Fruit fly (Drosophila melanogaster) S2 (cell line): ENCODE results near the gene CG14966.

ENCODE experiments used
- CG8478 ChIP-seq: fragments of >200 bp; optimal IDR thresholded peaks from 2 replicates; lab custom pipeline; 2018
- CTCF ChIP-seq, 2 experiments: fragments of >200 bp; optimal IDR thresholded peaks; 2 replicates each; lab custom pipeline; 2018

The CG14966 gene

DNA sequence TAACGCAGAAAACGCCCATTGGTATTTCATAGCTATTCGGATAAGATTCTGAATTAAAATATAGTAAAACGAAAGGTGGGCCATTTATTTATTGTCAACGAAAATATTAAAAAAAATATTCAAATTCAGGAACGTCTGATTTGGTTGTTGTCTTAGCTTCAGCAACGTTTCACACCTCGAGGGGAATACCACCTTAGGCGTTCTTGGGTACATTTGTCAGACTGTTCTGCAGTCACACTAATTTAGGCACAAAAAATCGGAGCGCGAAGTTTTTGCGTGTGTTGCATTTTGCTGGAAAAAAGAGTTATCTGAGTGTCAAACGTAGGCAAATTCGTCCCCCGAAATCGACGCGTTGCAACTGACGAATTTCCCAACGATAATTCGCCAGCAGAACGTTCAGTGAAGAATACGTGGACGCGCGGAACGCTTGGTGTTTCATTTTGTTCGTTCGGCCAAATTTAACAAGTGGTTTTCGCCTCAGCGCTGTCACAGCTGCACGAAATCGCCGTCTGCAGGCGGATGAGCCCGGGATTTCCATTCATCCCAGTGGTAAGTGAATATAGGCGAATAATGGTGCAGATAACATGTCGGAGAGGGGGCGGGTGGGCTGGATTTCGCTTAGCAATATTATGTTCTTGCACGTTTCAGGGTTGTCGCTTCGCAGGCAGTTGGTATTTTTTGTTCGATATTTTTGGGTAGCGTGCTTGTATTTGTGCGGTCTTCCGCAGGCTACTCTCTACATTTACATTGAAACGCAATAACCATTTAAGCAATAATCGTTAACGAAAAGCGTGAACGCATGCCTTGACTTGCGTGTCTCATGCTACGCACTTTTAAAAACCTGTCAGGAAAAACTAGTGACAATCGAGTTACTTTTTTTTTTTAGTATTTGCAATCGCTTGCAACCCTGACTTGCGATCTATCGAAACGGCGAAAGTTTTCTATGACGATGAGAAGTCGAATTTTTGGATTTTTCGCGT lies 27.6 kb upstream of the CG14966 start, which contains the start of gene Larp4B:
Larp4B (plus strand) TSS at position 99 of the 980 bp plus-strand sequence.
- TF ChIP-seq CTCF (optimal IDR thresholded peaks at IDR 0.05; lab: Kevin White, UChicago) (peak in 1 of 2 experiments; percentile 61), CG8478 (lab: Kevin White, UChicago) (no peak)

DNA sequence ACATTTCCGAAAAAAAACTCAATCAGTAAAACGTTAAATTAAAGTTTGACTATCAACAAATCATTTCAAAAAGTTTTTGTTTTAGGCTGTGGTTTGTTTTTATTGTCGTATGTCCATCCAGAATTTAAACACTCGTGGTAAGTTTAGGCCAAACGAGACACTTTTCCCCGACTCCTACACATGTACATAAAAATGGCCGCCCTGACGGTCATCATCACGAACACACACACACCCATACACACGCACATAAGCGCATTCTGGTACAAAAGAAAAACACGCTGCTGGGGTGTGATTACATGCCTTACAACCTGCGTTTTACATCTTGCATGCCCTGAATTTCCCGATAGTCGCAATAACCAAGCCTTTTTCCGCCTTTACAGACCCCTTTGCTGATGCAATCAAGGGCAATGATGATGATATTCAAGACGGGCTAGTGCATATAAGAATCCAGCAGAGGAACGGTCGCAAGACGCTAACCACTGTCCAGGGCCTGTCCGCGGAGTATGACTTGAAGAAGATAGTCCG lies 26.0 kb upstream of the CG14966 start:
- no peak for TF ChIP-seq CG8478 (lab: Kevin White, UChicago)
- no peak for TF ChIP-seq CTCF (optimal IDR thresholded peaks at IDR 0.05; lab: Kevin White, UChicago)

- TF ChIP-seq CG8478 (lab: Kevin White, UChicago) (no peak), CTCF (optimal IDR thresholded peaks at IDR 0.05; lab: Kevin White, UChicago) (no peak)
Observed at dm6 chr3L:3222643-3223389, 25.4 kb upstream of the CG14966 start, which contains the start of the genes RpL28 and eIF1. RpL28 (minus strand) TSS chr3L:3222960. eIF1 (plus strand) TSS chr3L:3223341.

DNA sequence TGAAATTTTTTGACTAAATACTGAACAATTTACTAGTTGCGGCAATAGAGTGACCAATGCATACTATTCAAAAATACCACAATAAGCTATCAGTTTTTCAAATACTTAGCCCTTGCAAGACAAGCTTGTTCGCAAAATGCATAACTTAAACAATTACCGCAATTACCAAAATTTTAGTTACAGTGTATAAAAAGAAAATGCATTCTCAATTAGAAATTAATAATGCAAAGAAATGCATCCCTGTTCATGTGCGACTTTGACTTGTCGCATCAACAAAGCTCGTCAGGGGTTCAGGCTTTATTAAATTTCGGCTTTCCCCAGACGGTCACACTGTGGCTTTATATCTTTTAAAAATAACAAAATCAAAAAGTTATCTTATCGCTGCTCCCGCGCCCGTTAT lies 21.4 kb upstream of the CG14966 start, which contains the start of the genes hob and nSMase:
hob (minus strand) TSS at position 62 of the 400 bp plus-strand sequence.
nSMase (plus strand) TSS at position 298 of the 400 bp plus-strand sequence.
- TF ChIP-seq CTCF (optimal IDR thresholded peaks at IDR 0.05; lab: Kevin White, UChicago), result no peak
- no peak for TF ChIP-seq CG8478 (lab: Kevin White, UChicago)

- no peak for TF ChIP-seq CTCF (optimal IDR thresholded peaks at IDR 0.05; lab: Kevin White, UChicago)
- TF ChIP-seq CG8478 (lab: Kevin White, UChicago), result no peak
Observed at dm6 chr3L:3208895-3209294, 11.5 kb upstream of the CG14966 start, which contains the start of the genes CG32269 and CG32270. CG32269 (minus strand) TSS chr3L:3208985. CG32270 (minus strand) TSS chr3L:3208985.

- no peak for TF ChIP-seq CTCF (optimal IDR thresholded peaks at IDR 0.05; lab: Kevin White, UChicago)
- TF ChIP-seq CG8478 (lab: Kevin White, UChicago), result no peak
Observed at dm6 chr3L:3206263-3206662, 8.8 kb upstream of the CG14966 start, which contains the start of gene CG33160. CG33160 (minus strand) TSS chr3L:3206363.

DNA sequence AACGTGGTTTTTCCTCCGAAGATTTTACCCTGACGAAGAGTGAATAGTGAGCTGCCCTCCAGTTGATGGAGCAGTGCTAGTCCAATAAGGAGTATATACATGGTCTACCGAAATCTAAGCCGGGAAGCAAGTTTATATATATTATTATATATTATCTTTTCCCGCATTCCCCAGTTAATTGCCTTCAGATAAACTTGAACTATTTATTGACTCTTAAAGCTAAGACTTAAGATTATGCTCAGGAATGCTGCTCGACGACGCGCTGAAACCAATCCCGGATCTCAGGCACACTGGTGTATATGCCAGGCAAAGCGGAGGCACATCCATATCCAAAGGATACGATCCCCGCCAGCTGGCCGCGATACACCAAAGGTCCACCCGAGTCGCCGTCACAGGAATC lies 7.9 kb upstream of the CG14966 start, which contains the start of gene CG32277:
CG32277 (minus strand) TSS at position 101 of the 400 bp plus-strand sequence.
- TF ChIP-seq CG8478 (lab: Kevin White, UChicago), result no peak
- TF ChIP-seq CTCF (optimal IDR thresholded peaks at IDR 0.05; lab: Kevin White, UChicago), result no peak

dm6 chr3L:3204348-3204747 lies 6.9 kb upstream of the CG14966 start, which contains the start of gene CG33159:
CG33159 (minus strand) TSS chr3L:3204448.
- no peak for TF ChIP-seq CG8478 (lab: Kevin White, UChicago)
- TF ChIP-seq CTCF (optimal IDR thresholded peaks at IDR 0.05; lab: Kevin White, UChicago), result no peak

DNA sequence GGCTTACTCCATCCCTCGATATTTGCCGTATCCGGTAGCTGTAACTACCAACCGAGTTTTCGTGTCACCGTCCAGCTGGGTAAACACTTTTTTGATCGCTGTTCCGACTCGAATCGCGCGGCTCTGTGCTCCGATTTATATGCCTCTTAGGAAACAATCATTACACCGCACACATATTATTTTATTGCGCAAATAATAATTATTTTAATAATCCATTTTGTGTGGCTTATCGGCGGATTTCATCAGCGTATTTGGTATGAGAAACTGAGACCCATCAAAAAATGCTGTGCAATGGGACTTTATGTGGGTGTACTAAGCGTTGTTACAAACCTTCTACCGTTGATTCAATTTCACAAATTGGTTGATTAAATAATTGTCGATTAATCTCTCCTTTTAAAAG lies 5.6 kb upstream of the CG14966 start, which contains the start of gene CG32271:
CG32271 (minus strand) TSS at position 101 of the 400 bp plus-strand sequence.
- TF ChIP-seq CG8478 (lab: Kevin White, UChicago), result no peak
- TF ChIP-seq CTCF (optimal IDR thresholded peaks at IDR 0.05; lab: Kevin White, UChicago), result no peak

DNA sequence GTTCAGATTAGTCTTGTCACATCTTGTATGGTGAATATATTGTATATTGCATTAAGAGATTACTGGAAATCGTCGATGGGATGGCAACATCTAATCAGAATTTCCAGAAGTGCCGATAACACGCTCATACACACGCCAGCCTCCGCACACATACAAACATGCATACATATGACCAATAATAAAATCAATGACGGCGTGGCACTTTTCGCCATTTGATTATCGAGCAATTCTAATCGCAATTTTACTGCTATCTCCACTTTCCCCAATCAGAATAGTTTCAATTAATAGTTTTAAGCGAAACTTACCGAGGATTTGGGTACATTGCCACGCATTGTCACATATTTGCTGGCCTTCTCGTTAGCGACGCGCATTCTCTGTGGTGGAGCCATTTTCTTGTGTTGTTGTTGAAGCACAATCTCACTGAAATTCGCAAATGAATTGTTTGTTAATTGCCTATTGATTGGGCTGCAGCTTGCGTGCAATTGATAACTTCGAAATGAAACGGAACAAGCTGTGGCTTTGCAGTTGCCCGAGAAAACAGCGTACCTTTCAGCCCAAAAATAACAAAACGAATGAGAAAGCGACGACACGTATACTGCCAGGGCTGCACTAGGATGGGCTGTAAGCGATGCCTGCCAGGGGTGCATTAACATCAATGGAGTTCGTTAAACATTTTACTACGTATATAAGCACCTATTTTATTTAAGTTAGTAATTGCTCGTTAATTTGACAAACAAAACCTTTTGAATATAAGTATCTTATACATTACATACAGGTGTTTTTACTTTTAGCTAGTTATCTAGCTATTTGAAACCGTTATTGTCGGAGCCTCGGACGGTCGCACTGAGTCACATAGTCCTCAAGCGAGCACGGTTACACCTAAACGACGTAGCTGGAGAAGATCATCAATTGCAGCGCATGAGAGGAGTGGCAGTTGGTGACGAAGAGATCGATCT lies 1.3 kb upstream of the CG14966 start, which contains the start of the genes CG32276 and gry:
CG32276 (minus strand) TSS at position 601 of the 956 bp plus-strand sequence.
gry (plus strand) TSS at position 644 of the 956 bp plus-strand sequence.
- TF ChIP-seq CG8478 (lab: Kevin White, UChicago) (no peak), CTCF (optimal IDR thresholded peaks at IDR 0.05; lab: Kevin White, UChicago) (no peak)

DNA sequence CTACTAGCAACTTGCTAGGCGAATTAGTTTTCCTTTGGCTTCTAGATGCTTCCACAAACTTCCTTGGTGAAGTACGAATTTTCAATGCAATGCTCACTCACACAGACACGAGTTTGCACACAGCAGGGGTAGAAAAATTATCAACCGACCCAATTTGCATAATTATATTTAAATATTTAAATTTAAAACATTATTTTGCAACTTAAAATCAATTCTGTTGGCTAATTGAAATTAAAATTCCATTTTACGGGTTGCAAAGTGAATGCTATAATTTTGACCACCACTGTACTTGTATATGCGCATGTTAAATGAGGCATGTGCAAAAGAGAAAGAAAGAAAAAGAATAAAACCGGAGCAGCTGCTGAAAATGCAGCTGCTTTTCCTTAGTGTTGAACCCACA lies 3.4 kb downstream of the CG14966 start:
- TF ChIP-seq CTCF (optimal IDR thresholded peaks at IDR 0.05; lab: Kevin White, UChicago) (no peak), CG8478 (lab: Kevin White, UChicago) (no peak)

dm6 chr3L:3192912-3193311 lies 4.5 kb downstream of the CG14966 start, which contains the start of gene Hsp83:
Hsp83 (plus strand) TSS chr3L:3192969.
- TF ChIP-seq CTCF (optimal IDR thresholded peaks at IDR 0.05; lab: Kevin White, UChicago) (no peak), CG8478 (lab: Kevin White, UChicago) (no peak)
